Worm (Caenorhabditis elegans) whole organism, L1 larva: ENCODE data around the gene ekl-5.

Experiments
- ama-1 ChIP-seq: fragments of 150-350 bp; optimal IDR thresholded peaks from 2 replicates; lab custom pipeline; 2014
- ceh-63 ChIP-seq: fragments of 200-800 bp; sonication (Bioruptor generic); optimal IDR thresholded peaks from 2 replicates; lab custom pipeline; 2018; ENCODE audit warnings: mild to moderate bottlenecking, missing genetic modification characterization, missing compliant biosample characterization
- ceh-8 ChIP-seq: fragments of 200-800 bp; sonication (Bioruptor generic); optimal IDR thresholded peaks from 2 replicates; lab custom pipeline; 2018; ENCODE audit warnings: mild to moderate bottlenecking, missing genetic modification characterization, moderate library complexity, missing compliant biosample characterization
- efl-1 ChIP-seq, 4 experiments: fragments of 150-350 bp; optimal IDR thresholded peaks in 3 of 4; peaks in 1 of 4; 1 replicate in 1 of 4; 2 replicates in 3 of 4; lab custom pipeline; 2014; ENCODE audit warnings: missing biosample characterization in 2 of 4, missing genetic modification characterization in 2 of 4, missing genetic modification reagents in 2 of 4
- egl-27 ChIP-seq, 2 experiments: fragments of 150-350 bp in 1 of 2; sonication (generic microtip); optimal IDR thresholded peaks; 3 replicates each; lab custom pipeline; 2017 to 2018; ENCODE audit warnings: missing biosample characterization in 2 of 2, missing genetic modification characterization in 2 of 2, missing genetic modification reagents in 2 of 2
- jun-1 ChIP-seq: fragments of 150-350 bp; optimal IDR thresholded peaks from 2 replicates; lab custom pipeline; 2014; ENCODE audit warnings: missing biosample characterization, missing genetic modification reagents, missing genetic modification characterization
- nhr-20 ChIP-seq: sonication (generic microtip); optimal IDR thresholded peaks from 2 replicates; lab custom pipeline; 2016; ENCODE audit warnings: mild to moderate bottlenecking, missing genetic modification characterization, missing compliant biosample characterization
- nhr-237 ChIP-seq: fragments of 150-350 bp; optimal IDR thresholded peaks from 2 replicates; lab custom pipeline; 2014; ENCODE audit warnings: missing biosample characterization, missing genetic modification characterization
- unc-62 ChIP-seq: fragments of 150-350 bp; optimal IDR thresholded peaks from 2 replicates; lab custom pipeline; 2014; ENCODE audit warnings: missing biosample characterization, missing genetic modification reagents, missing genetic modification characterization
- ztf-4 ChIP-seq: fragments of 150-350 bp; optimal IDR thresholded peaks from 2 replicates; lab custom pipeline; 2014; ENCODE audit warnings: missing biosample characterization, missing genetic modification characterization

DNA sequence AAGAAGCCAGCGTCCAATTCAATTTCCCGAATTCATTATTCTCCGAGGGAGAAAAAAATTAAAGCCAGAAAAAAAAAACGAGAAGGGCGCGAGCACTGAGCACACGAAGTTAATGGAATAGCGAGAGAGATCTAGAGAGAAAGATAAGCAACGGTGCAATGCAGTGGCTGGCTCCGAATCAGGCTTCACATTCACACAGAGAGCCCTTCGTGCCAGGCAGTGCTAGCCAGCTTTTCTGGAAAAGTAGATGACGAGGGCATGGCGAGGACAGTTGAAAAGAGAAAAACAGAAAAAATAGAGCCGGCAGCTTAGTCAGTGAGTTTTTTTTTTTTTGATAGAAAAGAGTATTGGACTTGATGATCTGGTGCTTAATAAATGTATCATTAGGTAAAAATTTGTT is 3.3 kb downstream of the ekl-5 start:
- no peak for TF ChIP-seq ztf-4 (tag; lab: Kevin White, UChicago)
- no peak for TF ChIP-seq unc-62 (GFP tag; lab: Kevin White, UChicago)
- TF ChIP-seq ceh-8 (GFP tag; lab: Kevin White, UChicago) = no peak
- TF ChIP-seq nhr-20 (tag; lab: Kevin White, UChicago) = no peak
- no peak for TF ChIP-seq nhr-237
- TF ChIP-seq efl-1 (optimal IDR thresholded peaks at IDR 0.05; lab: Kevin White, UChicago) = no peak
- TF ChIP-seq efl-1 (GFP tag; optimal IDR thresholded peaks at IDR 0.05 in 1 of 2; lab: Kevin White, UChicago) = no peak
- TF ChIP-seq ceh-63 (GFP tag; lab: Kevin White, UChicago) = no peak
- TF ChIP-seq ama-1 (lab: Kevin White, UChicago) = no peak
- no peak for TF ChIP-seq egl-27 (tag; optimal IDR thresholded peaks at IDR 0.05; lab: Kevin White, UChicago)
- TF ChIP-seq jun-1 = no peak
